Worm (Caenorhabditis elegans): ENCODE data around the gene F21C10.6.

Gene F21C10.6

ce11 chrV:9079965-9080432, 44.3 kb upstream of the F21C10.6 start (continued):
- TF ChIP-seq ama-1 (optimal IDR thresholded peaks at IDR 0.05) (no peak), ama-1 (GFP tag; optimal IDR thresholded peaks at IDR 0.05) (no peak), snpc-1.1 (tag; optimal IDR thresholded peaks at IDR 0.05; ENCODE audit: insufficient read depth) (no peak), akir-1 (GFP tag; optimal IDR thresholded peaks at IDR 0.05) (no peak), F57A8.1 (GFP tag; optimal IDR thresholded peaks at IDR 0.05) (no peak), mes-4 (tag; optimal IDR thresholded peaks at IDR 0.05) (no peak), ztf-26 (tag; optimal IDR thresholded peaks at IDR 0.05) (no peak), aptf-2 (GFP tag; conservative IDR thresholded peaks at IDR 0.05) (no peak)

- TF ChIP-seq egl-18 (GFP tag; IDR thresholded peaks at IDR 0.05) (no peak), nhr-179 (tag; optimal IDR thresholded peaks at IDR 0.05) (no peak), cebp-2 (GFP tag; IDR thresholded peaks at IDR 0.05) (no peak), dpl-1 (GFP tag; optimal IDR thresholded peaks at IDR 0.05) (no peak), rec-8 (tag; optimal IDR thresholded peaks at IDR 0.05) (no peak), sptf-2 (GFP tag; optimal IDR thresholded peaks at IDR 0.05) (no peak), zfh-2 (GFP tag; conservative IDR thresholded peaks at IDR 0.05) (no peak), madf-3 (GFP tag; IDR thresholded peaks at IDR 0.05) (no peak), chd-7 (tag; optimal IDR thresholded peaks at IDR 0.05) (no peak), ztf-3 (GFP tag; optimal IDR thresholded peaks at IDR 0.05) (no peak), K11D2.4 (GFP tag; IDR thresholded peaks at IDR 0.05) (no peak), ztf-22 (GFP tag; optimal IDR thresholded peaks at IDR 0.05) (no peak), nhr-80 (tag; optimal IDR thresholded peaks at IDR 0.05) (peak; percentile 62), ceh-91 (GFP tag; IDR thresholded peaks at IDR 0.05) (no peak), nhr-27 (tag; optimal IDR thresholded peaks at IDR 0.05) (no peak), cebp-1 (GFP tag; IDR thresholded peaks at IDR 0.05) (no peak), cebp-1 (tag; optimal IDR thresholded peaks at IDR 0.05) (peak; percentile 13), nhr-120 (GFP tag; IDR thresholded peaks at IDR 0.05) (no peak), ceh-27 (GFP tag; optimal IDR thresholded peaks at IDR 0.05) (no peak), ZK185.1 (tag; optimal IDR thresholded peaks at IDR 0.05; ENCODE audit: poor library complexity, severe bottlenecking) (peak; percentile 17), efl-1 (GFP tag; optimal IDR thresholded peaks at IDR 0.05) (no peak), atf-7 (tag; optimal IDR thresholded peaks at IDR 0.05) (no peak), attf-5 (GFP tag; optimal IDR thresholded peaks at IDR 0.05) (no peak), ccch-3 (GFP tag; optimal IDR thresholded peaks at IDR 0.05) (no peak), tlf-1 (GFP tag; optimal IDR thresholded peaks at IDR 0.05) (no peak), egl-44 (GFP tag; IDR thresholded peaks at IDR 0.05) (no peak)
Measured at ce11 chrV:9081410-9081809, 42.9 kb upstream of the F21C10.6 start.

- TF ChIP-seq D2030.7 (GFP tag; IDR thresholded peaks at IDR 0.05) (no peak), ceh-40 (GFP tag; IDR thresholded peaks at IDR 0.05) (no peak)
Measured at ce11 chrV:9082350-9082749, 41.9 kb upstream of the F21C10.6 start.

ce11 chrV:9084252-9084651, 40.0 kb upstream of the F21C10.6 start:
- no peak for TF ChIP-seq hsf-1 (GFP tag; IDR thresholded peaks at IDR 0.05)
- no peak for TF ChIP-seq lin-35 (GFP tag; optimal IDR thresholded peaks at IDR 0.05)
- TF ChIP-seq gei-17 (GFP tag; optimal IDR thresholded peaks at IDR 0.05): no peak
- no peak for TF ChIP-seq chd-7 (tag; optimal IDR thresholded peaks at IDR 0.05)
- TF ChIP-seq unc-62 (GFP tag; optimal IDR thresholded peaks at IDR 0.05): no peak
- TF ChIP-seq dox-1 (GFP tag; IDR thresholded peaks at IDR 0.05): no peak
- TF ChIP-seq nfyb-1 (GFP tag; IDR thresholded peaks at IDR 0.05): no peak
- no peak for TF ChIP-seq F57A8.1 (GFP tag; optimal IDR thresholded peaks at IDR 0.05)
- TF ChIP-seq akir-1 (GFP tag; optimal IDR thresholded peaks at IDR 0.05): no peak
- no peak for TF ChIP-seq snpc-1.3 (tag; optimal IDR thresholded peaks at IDR 0.05; ENCODE audit: insufficient read depth)
- no peak for TF ChIP-seq ztf-6 (GFP tag; IDR thresholded peaks at IDR 0.05)
